Fruit fly (Drosophila melanogaster) whole organism, wandering third instar larva: ENCODE results near the gene slmo.

Experiments used
- CG32264 ChIP-seq: fragments of 200-800 bp; sonication (Bioruptor generic); optimal IDR thresholded peaks from 2 replicates; lab custom pipeline; 2016; ENCODE audit warnings: missing biosample characterization, missing genetic modification characterization
- Hr78 ChIP-seq: fragments of >200 bp; optimal IDR thresholded peaks from 2 replicates; lab custom pipeline; 2017; ENCODE audit warnings: missing biosample characterization, missing genetic modification characterization
- brk ChIP-seq: fragments of 200-800 bp; sonication (Bioruptor generic); optimal IDR thresholded peaks from 2 replicates; lab custom pipeline; 2016; ENCODE audit warnings: missing biosample characterization, mild to moderate bottlenecking, missing genetic modification characterization
- fru ChIP-seq: fragments of 200-800 bp; sonication (Bioruptor generic); optimal IDR thresholded peaks from 3 replicates; lab custom pipeline; 2016; ENCODE audit warnings: missing biosample characterization, mild to moderate bottlenecking, missing genetic modification characterization
- lola ChIP-seq: fragments of >200 bp; optimal IDR thresholded peaks from 2 replicates; lab custom pipeline; 2017; ENCODE audit warnings: missing biosample characterization, missing genetic modification characterization
- usp ChIP-seq: fragments of >200 bp; optimal IDR thresholded peaks from 2 replicates; lab custom pipeline; 2017; ENCODE audit warnings: missing biosample characterization, missing genetic modification characterization
- woc ChIP-seq: sonication (Bioruptor generic); optimal IDR thresholded peaks from 2 replicates; lab custom pipeline; 2016; ENCODE audit warnings: missing biosample characterization, mild to moderate bottlenecking, missing genetic modification characterization

DNA sequence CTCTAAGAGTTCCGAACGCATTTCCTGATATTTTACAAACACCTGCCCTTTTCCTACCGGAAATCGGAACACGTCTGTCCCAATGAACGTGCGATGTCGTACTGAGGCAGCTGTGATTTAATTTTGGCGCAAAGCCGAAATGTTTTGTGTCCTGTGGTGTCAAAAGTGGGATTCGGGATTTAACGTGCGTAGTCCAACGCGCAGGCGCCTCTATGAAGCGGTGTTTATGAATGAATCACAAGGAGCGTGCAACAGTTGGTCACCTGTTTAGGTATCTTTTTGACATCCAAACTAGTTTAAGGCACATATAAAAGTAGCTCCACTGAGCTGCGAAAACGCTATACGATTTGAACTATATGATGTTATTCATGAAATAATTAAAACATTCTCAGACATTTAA lies 14.2 kb downstream of the slmo start, which contains the start of gene CG9109:
- no peak for TF ChIP-seq woc
- no peak for TF ChIP-seq CG32264 (GFP tag; lab: Kevin White, UChicago)
- no peak for TF ChIP-seq fru (GFP tag; lab: Kevin White, UChicago)
- TF ChIP-seq usp (GFP tag; lab: Kevin White, UChicago): no peak
- no peak for TF ChIP-seq Hr78 (GFP tag; lab: Kevin White, UChicago)
- no peak for TF ChIP-seq brk
- TF ChIP-seq lola (GFP tag; lab: Kevin White, UChicago): no peak
